Worm (Caenorhabditis elegans): Measurements from ENCODE around the gene C45G9.5.

DNA sequence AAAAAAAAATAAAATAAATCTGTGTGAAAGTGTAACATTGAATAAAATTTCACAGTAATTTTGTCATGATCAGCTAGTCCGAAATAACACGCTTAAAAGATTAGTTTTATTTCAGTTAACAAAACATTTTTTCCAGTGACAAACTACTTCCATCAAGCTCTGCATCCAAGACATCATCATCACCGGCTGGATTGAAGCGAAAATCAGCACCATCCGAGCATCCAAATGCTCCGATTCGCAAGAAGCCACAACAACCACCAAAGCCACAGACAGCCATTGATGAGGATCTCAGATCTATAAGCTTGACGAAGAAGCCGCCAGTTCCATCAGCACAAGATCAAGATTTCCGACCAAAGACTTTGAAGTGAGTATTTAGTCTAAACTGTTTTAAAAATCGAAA lies 20.7 kb upstream of the C45G9.5 start:
- no peak for TF ChIP-seq ces-1 (GFP tag; optimal IDR thresholded peaks at IDR 0.05)
- no peak for TF ChIP-seq ZK546.5 (tag; optimal IDR thresholded peaks at IDR 0.05)
- no peak for TF ChIP-seq ceh-28 (tag; optimal IDR thresholded peaks at IDR 0.05)
- no peak for TF ChIP-seq dpl-1 (GFP tag; optimal IDR thresholded peaks at IDR 0.05)
- no peak for TF ChIP-seq lin-39 (tag; optimal IDR thresholded peaks at IDR 0.05)
